Worm (Caenorhabditis elegans): ENCODE results near the gene ttr-5.

The ttr-5 gene

ce11 chrIII:9359060-9359459 is 28.9 kb downstream of the ttr-5 start, which contains the start of gene K04H4.5:
Gene K04H4.5, plus strand, starts transcription at chrIII:9359360.
- TF ChIP-seq nhr-12 (tag; optimal IDR thresholded peaks at IDR 0.05): no peak
- no peak for TF ChIP-seq lin-13 (GFP tag; optimal IDR thresholded peaks at IDR 0.05)
- no peak for TF ChIP-seq mab-5 (tag; optimal IDR thresholded peaks at IDR 0.05)
- no peak for TF ChIP-seq aly-2 (tag; optimal IDR thresholded peaks at IDR 0.05)
- TF ChIP-seq zag-1 (tag; optimal IDR thresholded peaks at IDR 0.05): no peak
- TF ChIP-seq sma-3 (GFP tag; optimal IDR thresholded peaks at IDR 0.05): no peak

- TF ChIP-seq nhr-237 (tag; optimal IDR thresholded peaks at IDR 0.05) (no peak), zag-1 (tag; optimal IDR thresholded peaks at IDR 0.05) (no peak), nhr-77 (tag; optimal IDR thresholded peaks at IDR 0.05) (no peak), crh-2 (tag; optimal IDR thresholded peaks at IDR 0.05) (no peak)
Measured at ce11 chrIII:9361228-9361627, 31.1 kb downstream of the ttr-5 start, which contains the start of gene flp-25. Gene flp-25, plus strand, starts transcription at chrIII:9361528.

- TF ChIP-seq snpc-4 (tag; optimal IDR thresholded peaks at IDR 0.05) (no peak), zag-1 (tag; optimal IDR thresholded peaks at IDR 0.05) (no peak), unc-62 (GFP tag; optimal IDR thresholded peaks at IDR 0.05) (no peak), dmd-4 (tag; optimal IDR thresholded peaks at IDR 0.05) (no peak), ztf-1 (GFP tag; conservative IDR thresholded peaks at IDR 0.05) (no peak), mbf-1 (tag; optimal IDR thresholded peaks at IDR 0.05) (no peak), nhr-25 (tag; optimal IDR thresholded peaks at IDR 0.05) (no peak), nhr-6 (tag; optimal IDR thresholded peaks at IDR 0.05) (no peak), Y55F3AM.14 (GFP tag; optimal IDR thresholded peaks at IDR 0.05) (no peak), nhr-77 (tag; optimal IDR thresholded peaks at IDR 0.05) (no peak), elt-1 (tag; optimal IDR thresholded peaks at IDR 0.05) (no peak), C34F6.9 (tag; optimal IDR thresholded peaks at IDR 0.05) (no peak)
Measured at ce11 chrIII:9366376-9366775, 36.3 kb downstream of the ttr-5 start.

DNA sequence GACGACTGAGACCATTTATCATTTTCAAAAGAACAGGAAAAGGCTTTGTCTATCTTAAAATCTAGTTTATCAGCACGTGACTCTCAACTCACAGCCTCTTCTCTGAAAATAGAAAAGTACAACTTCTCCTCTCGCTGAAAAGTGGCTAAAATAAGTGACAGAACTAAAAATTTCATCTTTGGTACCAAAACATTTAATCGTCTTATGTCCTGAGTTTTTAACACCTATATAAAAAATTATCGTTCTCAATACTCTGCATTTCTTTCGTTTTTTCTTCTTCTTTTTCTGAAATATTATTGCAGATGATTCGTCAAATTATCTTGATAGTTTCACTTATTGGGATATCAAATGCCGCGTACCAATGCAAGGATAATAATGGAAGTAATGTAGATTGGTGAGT is 36.9 kb downstream of the ttr-5 start, which contains the start of gene crn-6:
Gene crn-6 (plus strand): TSS at position 301 of the 400 bp plus-strand sequence.
- TF ChIP-seq zag-1 (tag; optimal IDR thresholded peaks at IDR 0.05): no peak
- no peak for TF ChIP-seq ztf-1 (GFP tag; conservative IDR thresholded peaks at IDR 0.05)
- TF ChIP-seq nhr-25 (tag; optimal IDR thresholded peaks at IDR 0.05): no peak
- TF ChIP-seq nhr-23 (tag; optimal IDR thresholded peaks at IDR 0.05): no peak
- no peak for TF ChIP-seq snpc-4 (tag; optimal IDR thresholded peaks at IDR 0.05)
- no peak for TF ChIP-seq elt-3 (tag; optimal IDR thresholded peaks at IDR 0.05)
- TF ChIP-seq peb-1 (tag; optimal IDR thresholded peaks at IDR 0.05): no peak
- no peak for TF ChIP-seq ama-1 (optimal IDR thresholded peaks at IDR 0.05)
- no peak for TF ChIP-seq nhr-77 (tag; optimal IDR thresholded peaks at IDR 0.05)

ce11 chrIII:9373779-9374178 is 43.7 kb downstream of the ttr-5 start:
- TF ChIP-seq ceh-16 (tag; optimal IDR thresholded peaks at IDR 0.05) (no peak), nhr-237 (tag; optimal IDR thresholded peaks at IDR 0.05) (no peak), ZK546.5 (tag; optimal IDR thresholded peaks at IDR 0.05) (no peak), ceh-82 (tag; optimal IDR thresholded peaks at IDR 0.05) (no peak), unc-39 (tag; optimal IDR thresholded peaks at IDR 0.05) (no peak), ztf-1 (GFP tag; conservative IDR thresholded peaks at IDR 0.05) (no peak), C34F6.9 (tag; optimal IDR thresholded peaks at IDR 0.05) (no peak)

DNA sequence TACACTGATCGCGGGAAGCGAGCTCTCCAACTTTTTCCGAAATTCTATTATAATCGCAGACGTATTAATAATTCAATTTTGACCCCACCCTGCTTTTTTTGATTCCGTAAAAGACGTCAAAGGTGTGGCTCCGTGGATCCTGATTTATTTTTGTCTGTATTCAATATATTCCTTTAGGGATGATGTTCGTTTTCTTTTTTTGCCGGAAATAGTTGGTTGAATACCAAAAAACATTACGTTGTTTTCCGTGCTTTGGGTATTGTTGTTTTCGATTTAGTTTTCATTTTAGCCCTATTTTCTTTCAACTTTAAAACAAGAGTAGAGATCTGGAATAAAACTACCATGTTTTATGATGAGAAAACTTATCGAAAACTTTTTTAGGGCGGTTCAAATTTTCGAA is 46.6 kb downstream of the ttr-5 start:
- TF ChIP-seq nhr-11 (tag; optimal IDR thresholded peaks at IDR 0.05) (no peak), snpc-4 (tag; optimal IDR thresholded peaks at IDR 0.05) (no peak), unc-55 (GFP tag; optimal IDR thresholded peaks at IDR 0.05) (no peak), nhr-237 (tag; optimal IDR thresholded peaks at IDR 0.05) (no peak), sma-3 (GFP tag; optimal IDR thresholded peaks at IDR 0.05) (no peak), ztf-11 (tag; optimal IDR thresholded peaks at IDR 0.05) (no peak), fos-1 (tag; optimal IDR thresholded peaks at IDR 0.05) (no peak), blmp-1 (tag; optimal IDR thresholded peaks at IDR 0.05; ENCODE audit: insufficient read depth) (no peak), crh-2 (tag; optimal IDR thresholded peaks at IDR 0.05) (no peak)

Measured in whole organism, L2 larva.